Worm (Caenorhabditis elegans) whole organism, midembryonic: ENCODE data around the gene srw-23.

Experiments used
- T22C8.4 ChIP-seq: fragments of 200-800 bp; sonication (Bioruptor generic); IDR thresholded peaks from 2 replicates; pipeline ENCODE4 v1.3.6; 2022; ENCODE audit warnings: missing genetic modification characterization, missing compliant biosample characterization
- cog-1 ChIP-seq: sonication (generic microtip); optimal IDR thresholded peaks from 2 replicates; lab custom pipeline; 2016; ENCODE audit warnings: missing genetic modification characterization, missing compliant biosample characterization
- flt-1 ChIP-seq: fragments of 200-800 bp; sonication (Bioruptor generic); IDR thresholded peaks from 2 replicates; pipeline ENCODE4 v1.3.6; 2022; ENCODE audit warnings: missing genetic modification characterization, missing compliant biosample characterization
- klf-2 ChIP-seq: fragments of 200-800 bp; sonication (Bioruptor generic); conservative IDR thresholded peaks from 2 replicates; pipeline ENCODE4 v1.3.6; 2022; ENCODE audit warnings: missing genetic modification reagents, missing genetic modification characterization, missing compliant biosample characterization
- med-1 ChIP-seq: sonication (generic microtip); optimal IDR thresholded peaks from 2 replicates; lab custom pipeline; 2017; ENCODE audit warnings: missing genetic modification characterization, mild to moderate bottlenecking, missing compliant biosample characterization, antibody characterized with exemption, missing genetic modification reagents; ENCODE audit not compliant: insufficient read depth
- ref-1 ChIP-seq: fragments of 200-800 bp; sonication (Bioruptor generic); conservative IDR thresholded peaks from 2 replicates; pipeline ENCODE4 v1.3.6; 2022; ENCODE audit warnings: missing genetic modification reagents, missing genetic modification characterization, missing compliant biosample characterization
- tab-1 ChIP-seq: fragments of 200-800 bp; sonication (Bioruptor generic); IDR thresholded peaks from 2 replicates; pipeline ENCODE4 v1.3.6; 2022; ENCODE audit warnings: missing genetic modification characterization, missing compliant biosample characterization
- ztf-23 ChIP-seq: fragments of 200-800 bp; sonication (Bioruptor generic); IDR thresholded peaks from 2 replicates; pipeline ENCODE4 v1.3.6; 2022; ENCODE audit warnings: missing genetic modification reagents, missing genetic modification characterization, missing compliant biosample characterization
- ztf-29 ChIP-seq: fragments of 200-800 bp; sonication (Bioruptor generic); IDR thresholded peaks from 2 replicates; pipeline ENCODE4 v1.3.6; 2022; ENCODE audit warnings: missing genetic modification reagents, missing genetic modification characterization, missing compliant biosample characterization

DNA sequence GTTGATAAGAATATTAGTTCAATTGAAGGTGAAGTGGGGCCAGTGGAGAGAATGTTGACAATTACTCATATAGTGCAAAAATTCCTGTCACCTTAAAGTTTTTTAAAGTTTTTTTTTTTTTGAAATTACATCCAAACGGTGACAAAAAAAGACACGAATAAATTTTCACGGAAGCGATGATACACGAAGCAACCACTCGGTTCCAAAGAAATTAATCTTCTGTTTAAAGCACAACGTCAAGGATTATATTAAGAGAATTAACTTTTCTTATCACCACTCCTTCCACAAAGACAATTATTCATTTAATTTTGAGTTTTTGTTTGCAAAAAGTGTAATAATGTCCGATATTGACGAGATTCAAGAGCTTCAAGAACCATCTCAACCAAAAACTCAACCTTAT lies 8.3 kb upstream of the srw-23 start, which contains the start of gene clec-28:
- TF ChIP-seq ztf-29 (GFP tag; lab: Robert Waterston, UW) (no peak), ref-1 (GFP tag; lab: Robert Waterston, UW) (no peak), flt-1 (GFP tag; lab: Robert Waterston, UW) (no peak), tab-1 (GFP tag; lab: Robert Waterston, UW) (no peak), T22C8.4 (no peak), ztf-23 (GFP tag; lab: Robert Waterston, UW) (no peak), klf-2 (GFP tag; lab: Robert Waterston, UW) (no peak), med-1 (GFP tag; lab: Kevin White, UChicago) (no peak), cog-1 (no peak)
